Worm (Caenorhabditis elegans) whole organism, L4/young adult: ENCODE results near the gene hpo-34.

ENCODE experiments used
- W03F9.2 ChIP-seq: fragments of 150-350 bp; optimal IDR thresholded peaks from 2 replicates; lab custom pipeline; 2014; ENCODE audit warnings: missing biosample characterization, missing genetic modification characterization
- dao-5 ChIP-seq: sonication (generic microtip); optimal IDR thresholded peaks from 2 replicates; lab custom pipeline; 2016; ENCODE audit warnings: missing genotype, missing genetic modification characterization, moderate library complexity, missing compliant biosample characterization
- him-1 ChIP-seq: sonication (generic microtip); optimal IDR thresholded peaks from 2 replicates; lab custom pipeline; 2016; ENCODE audit warnings: missing genotype, missing genetic modification reagents, missing genetic modification characterization, missing compliant biosample characterization

ce11 chrX:11515381-11515780, 3.5 kb downstream of the hpo-34 start:
- TF ChIP-seq him-1 (tag; lab: Kevin White, UChicago) (no peak), W03F9.2 (no peak), dao-5 (tag; lab: Kevin White, UChicago) (no peak)
